Worm (Caenorhabditis elegans) whole organism, young adult: Measurements from ENCODE around the gene D1054.19.
A peak's percentile ranks its signal among the peaks of the same experiment; 100 is the strongest.

ENCODE experiments used
- B0035.1 ChIP-seq: sonication (generic microtip); optimal IDR thresholded peaks from 2 replicates; lab custom pipeline; 2016; ENCODE audit warnings: missing genetic modification characterization, mild to moderate bottlenecking, missing compliant biosample characterization, missing genotype, missing genetic modification reagents
- B0261.1 ChIP-seq: sonication (generic microtip); optimal IDR thresholded peaks from 2 replicates; lab custom pipeline; 2016; ENCODE audit warnings: mild to moderate bottlenecking, missing genetic modification characterization, moderate library complexity, missing compliant biosample characterization
- B0336.3 ChIP-seq: fragments of 200-800 bp; sonication (Bioruptor generic); IDR thresholded peaks from 2 replicates; pipeline ENCODE4 v1.3.6; 2022; ENCODE audit warnings: missing genetic modification characterization, missing compliant biosample characterization
- C06A6.2 ChIP-seq: fragments of 200-800 bp; sonication (Bioruptor generic); conservative IDR thresholded peaks from 2 replicates; pipeline ENCODE4 v1.3.6; 2022; ENCODE audit warnings: missing genetic modification characterization, missing compliant biosample characterization
- F10E7.11 ChIP-seq: sonication (generic microtip); optimal IDR thresholded peaks from 2 replicates; lab custom pipeline; 2017; ENCODE audit warnings: mild to moderate bottlenecking, missing genetic modification characterization, moderate library complexity, missing compliant biosample characterization
- F22D6.2 ChIP-seq: sonication (generic microtip); optimal IDR thresholded peaks from 2 replicates; lab custom pipeline; 2016; ENCODE audit warnings: mild to moderate bottlenecking, missing genetic modification characterization, missing compliant biosample characterization
- F52B5.7 ChIP-seq: sonication (generic microtip); optimal IDR thresholded peaks from 2 replicates; lab custom pipeline; 2016; ENCODE audit warnings: mild to moderate bottlenecking, missing genetic modification characterization, missing compliant biosample characterization
- F57A8.1 ChIP-seq: fragments of 200-800 bp; sonication (Bioruptor generic); optimal IDR thresholded peaks from 2 replicates; lab custom pipeline; 2018; ENCODE audit warnings: mild to moderate bottlenecking, missing genetic modification characterization, moderate library complexity, missing compliant biosample characterization
- Y67H2A.10 ChIP-seq: fragments of 200-800 bp; sonication (Bioruptor generic); conservative IDR thresholded peaks from 2 replicates; pipeline ENCODE4 v1.3.6; 2022; ENCODE audit warnings: missing genetic modification reagents, missing genetic modification characterization, missing compliant biosample characterization
- aptf-2 ChIP-seq: fragments of 200-800 bp; sonication (Bioruptor generic); conservative IDR thresholded peaks from 2 replicates; pipeline ENCODE4 v1.3.6; 2022; ENCODE audit warnings: missing genetic modification reagents, missing genetic modification characterization, missing compliant biosample characterization
- athp-1 ChIP-seq: sonication (generic microtip); optimal IDR thresholded peaks from 2 replicates; lab custom pipeline; 2017; ENCODE audit warnings: mild to moderate bottlenecking, missing genetic modification characterization, missing compliant biosample characterization
- bed-1 ChIP-seq: fragments of 200-800 bp; sonication (Bioruptor generic); IDR thresholded peaks from 2 replicates; pipeline ENCODE4 v1.3.6; 2022; ENCODE audit warnings: missing genetic modification reagents, missing genetic modification characterization, missing compliant biosample characterization
- cebp-1 ChIP-seq, 2 experiments: fragments of 200-800 bp in 1 of 2; sonication (Bioruptor generic) in 1 of 2; sonication (generic microtip) in 1 of 2; IDR thresholded peaks in 1 of 2; optimal IDR thresholded peaks in 1 of 2; 2 replicates each; pipeline versions ENCODE4 v1.3.6 to Lab custom; 2017 to 2022; ENCODE audit warnings: missing compliant biosample characterization in 2 of 2, missing genetic modification characterization in 2 of 2, mild to moderate bottlenecking in 1 of 2, missing genetic modification reagents in 1 of 2, moderate library complexity in 1 of 2
- chd-7 ChIP-seq: sonication (generic microtip); optimal IDR thresholded peaks from 2 replicates; lab custom pipeline; 2016; ENCODE audit warnings: mild to moderate bottlenecking, missing genetic modification characterization, moderate library complexity, missing compliant biosample characterization
- efl-1 ChIP-seq: fragments of 150-350 bp; optimal IDR thresholded peaks from 2 replicates; lab custom pipeline; 2014; ENCODE audit warnings: missing biosample characterization, missing genetic modification reagents, missing genetic modification characterization
- ekl-4 ChIP-seq: fragments of 200-800 bp; sonication (Bioruptor generic); IDR thresholded peaks from 2 replicates; pipeline ENCODE4 v1.3.6; 2022; ENCODE audit warnings: missing genetic modification reagents, missing genetic modification characterization, missing compliant biosample characterization
- him-1 ChIP-seq: sonication (generic microtip); optimal IDR thresholded peaks from 2 replicates; lab custom pipeline; 2016; ENCODE audit warnings: missing genotype, missing genetic modification reagents, missing genetic modification characterization, missing compliant biosample characterization
- hlh-12 ChIP-seq: sonication (generic microtip); optimal IDR thresholded peaks from 2 replicates; lab custom pipeline; 2016; ENCODE audit warnings: missing genetic modification characterization, missing compliant biosample characterization
- hmg-1.2 ChIP-seq: fragments of 200-800 bp; sonication (Bioruptor generic); IDR thresholded peaks from 2 replicates; pipeline ENCODE4 v1.3.6; 2022; ENCODE audit warnings: missing genetic modification reagents, missing genetic modification characterization, missing compliant biosample characterization
- hrde-1 ChIP-seq: sonication (generic microtip); optimal IDR thresholded peaks from 2 replicates; lab custom pipeline; 2016; ENCODE audit warnings: missing genetic modification characterization, mild to moderate bottlenecking, missing compliant biosample characterization, moderate library complexity, missing genotype, missing genetic modification reagents, borderline replicate concordance
- lag-1 ChIP-seq: fragments of 200-800 bp; sonication (Bioruptor generic); IDR thresholded peaks from 2 replicates; pipeline ENCODE4 v1.3.6; 2022; ENCODE audit warnings: missing genetic modification reagents, missing genetic modification characterization, missing compliant biosample characterization
- let-526 ChIP-seq: fragments of 200-800 bp; sonication (Bioruptor generic); IDR thresholded peaks from 2 replicates; pipeline ENCODE4 v1.3.6; 2022; ENCODE audit warnings: missing genetic modification reagents, missing genetic modification characterization, missing compliant biosample characterization
- lin-40 ChIP-seq: sonication (generic microtip); optimal IDR thresholded peaks from 2 replicates; lab custom pipeline; 2016; ENCODE audit warnings: missing genetic modification characterization, mild to moderate bottlenecking, missing compliant biosample characterization, missing genotype, missing genetic modification reagents
- lin-54 ChIP-seq: fragments of 200-800 bp; sonication (Bioruptor generic); optimal IDR thresholded peaks from 2 replicates; lab custom pipeline; 2018; ENCODE audit warnings: mild to moderate bottlenecking, missing genetic modification characterization, missing compliant biosample characterization
- madf-10 ChIP-seq: sonication (generic microtip); optimal IDR thresholded peaks from 2 replicates; lab custom pipeline; 2016; ENCODE audit warnings: mild to moderate bottlenecking, missing genetic modification characterization, missing compliant biosample characterization
- madf-6 ChIP-seq: fragments of 200-800 bp; sonication (Bioruptor generic); IDR thresholded peaks from 2 replicates; pipeline ENCODE4 v1.3.6; 2022; ENCODE audit warnings: missing genetic modification reagents, missing genetic modification characterization, missing compliant biosample characterization
- madf-8 ChIP-seq: fragments of 200-800 bp; sonication (Bioruptor generic); conservative IDR thresholded peaks from 2 replicates; pipeline ENCODE4 v1.3.6; 2022; ENCODE audit warnings: missing genetic modification reagents, missing genetic modification characterization, missing compliant biosample characterization
- mcd-1 ChIP-seq: fragments of 200-800 bp; sonication (Bioruptor generic); IDR thresholded peaks from 2 replicates; pipeline ENCODE4 v1.3.6; 2022; ENCODE audit warnings: missing genetic modification reagents, missing genetic modification characterization, missing compliant biosample characterization
- mel-28 ChIP-seq: sonication (generic microtip); optimal IDR thresholded peaks from 2 replicates; lab custom pipeline; 2016; ENCODE audit warnings: borderline replicate concordance, mild to moderate bottlenecking, missing genetic modification characterization, missing compliant biosample characterization
- mes-4 ChIP-seq: sonication (generic microtip); optimal IDR thresholded peaks from 2 replicates; lab custom pipeline; 2016; ENCODE audit warnings: missing genotype, missing genetic modification characterization, missing compliant biosample characterization
- nhr-120 ChIP-seq: fragments of 200-800 bp; sonication (Bioruptor generic); IDR thresholded peaks from 2 replicates; pipeline ENCODE4 v1.3.6; 2022; ENCODE audit warnings: missing genetic modification characterization, missing compliant biosample characterization
- nhr-179 ChIP-seq: sonication (generic microtip); optimal IDR thresholded peaks from 2 replicates; lab custom pipeline; 2016; ENCODE audit warnings: mild to moderate bottlenecking, missing genetic modification characterization, missing compliant biosample characterization
- nhr-80 ChIP-seq: sonication (generic microtip); optimal IDR thresholded peaks from 2 replicates; lab custom pipeline; 2016; ENCODE audit warnings: missing genetic modification characterization, missing compliant biosample characterization
- pbrm-1 ChIP-seq: fragments of 200-800 bp; sonication (Bioruptor generic); IDR thresholded peaks from 2 replicates; pipeline ENCODE4 v1.3.6; 2022; ENCODE audit warnings: missing genetic modification reagents, missing genetic modification characterization, missing compliant biosample characterization
- sea-2 ChIP-seq: fragments of 200-800 bp; sonication (Bioruptor generic); IDR thresholded peaks from 2 replicates; pipeline ENCODE4 v1.3.6; 2022; ENCODE audit warnings: missing genetic modification characterization, missing compliant biosample characterization
- snpc-1.3 ChIP-seq: sonication (generic microtip); optimal IDR thresholded peaks from 2 replicates; lab custom pipeline; 2017; ENCODE audit warnings: missing genetic modification characterization, mild to moderate bottlenecking, missing compliant biosample characterization, antibody characterized with exemption, moderate library complexity, missing genotype, missing genetic modification reagents; ENCODE audit not compliant: insufficient read depth
- snpc-3.4 ChIP-seq: sonication (generic microtip); optimal IDR thresholded peaks from 2 replicates; lab custom pipeline; 2017; ENCODE audit warnings: missing genetic modification characterization, mild to moderate bottlenecking, missing compliant biosample characterization, antibody characterized with exemption, moderate library complexity, missing genotype, missing genetic modification reagents
- snpc-4 ChIP-seq, 5 experiments: fragments of 150-350 bp in 1 of 5; sonication (generic microtip) in 4 of 5; optimal IDR thresholded peaks; 2 replicates each; lab custom pipeline; 2014 to 2018; ENCODE audit warnings: missing genetic modification characterization in 5 of 5, missing biosample characterization in 3 of 5, antibody characterized with exemption in 2 of 5, mild to moderate bottlenecking in 2 of 5, missing compliant biosample characterization in 2 of 5, missing genotype in 2 of 5, moderate library complexity in 2 of 5, missing genetic modification reagents in 1 of 5
- somi-1 ChIP-seq: fragments of 200-800 bp; sonication (Bioruptor generic); optimal IDR thresholded peaks from 2 replicates; lab custom pipeline; 2018; ENCODE audit warnings: mild to moderate bottlenecking, missing genetic modification characterization, missing compliant biosample characterization
- unc-130 ChIP-seq: sonication (generic microtip); optimal IDR thresholded peaks from 2 replicates; lab custom pipeline; 2016; ENCODE audit warnings: missing genetic modification reagents, missing genetic modification characterization, missing compliant biosample characterization
- zfh-2 ChIP-seq: fragments of 200-800 bp; sonication (Bioruptor generic); conservative IDR thresholded peaks from 2 replicates; pipeline ENCODE4 v1.3.6; 2022; ENCODE audit warnings: missing genetic modification reagents, missing genetic modification characterization, missing compliant biosample characterization
- ztf-18 ChIP-seq: sonication (generic microtip); optimal IDR thresholded peaks from 2 replicates; lab custom pipeline; 2016; ENCODE audit warnings: missing genotype, mild to moderate bottlenecking, missing genetic modification characterization, missing compliant biosample characterization
- ztf-25 ChIP-seq: fragments of 200-800 bp; sonication (Bioruptor generic); IDR thresholded peaks from 2 replicates; pipeline ENCODE4 v1.3.6; 2022; ENCODE audit warnings: missing genetic modification reagents, missing genetic modification characterization, missing compliant biosample characterization
- ztf-6 ChIP-seq: fragments of 200-800 bp; sonication (Bioruptor generic); IDR thresholded peaks from 2 replicates; pipeline ENCODE4 v1.3.6; 2022; ENCODE audit warnings: missing genetic modification reagents, missing genetic modification characterization, missing compliant biosample characterization

Gene D1054.19

ce11 chrV:10768892-10769291, 26.7 kb upstream of the D1054.19 start:
- TF ChIP-seq zfh-2 (GFP tag; lab: Robert Waterston, UW): no peak
- TF ChIP-seq unc-130 (GFP tag; lab: Kevin White, UChicago): no peak
- TF ChIP-seq him-1: no peak
- no peak for TF ChIP-seq F57A8.1 (GFP tag; lab: Kevin White, UChicago)
- TF ChIP-seq cebp-1 (GFP tag; IDR thresholded peaks at IDR 0.05; lab: Robert Waterston, UW): no peak
- no peak for TF ChIP-seq cebp-1 (tag; optimal IDR thresholded peaks at IDR 0.05; lab: Kevin White, UChicago)
- no peak for TF ChIP-seq lin-40
- no peak for TF ChIP-seq ztf-18
- no peak for TF ChIP-seq F22D6.2 (tag; lab: Kevin White, UChicago)
- TF ChIP-seq B0035.1 (tag; lab: Kevin White, UChicago): no peak
- TF ChIP-seq B0261.1 (tag; lab: Kevin White, UChicago): no peak
- no peak for TF ChIP-seq nhr-179
- no peak for TF ChIP-seq nhr-80
- TF ChIP-seq athp-1 (tag; lab: Kevin White, UChicago): no peak

- TF ChIP-seq snpc-4 (GFP tag; optimal IDR thresholded peaks at IDR 0.05; lab: Kevin White, UChicago) (no peak), snpc-4 (tag; optimal IDR thresholded peaks at IDR 0.05; lab: Kevin White, UChicago) (peak in 1 of 4 experiments; percentile 33), snpc-3.4 (tag; lab: Kevin White, UChicago) (no peak), mes-4 (tag; lab: Kevin White, UChicago) (no peak), lin-54 (GFP tag; lab: Kevin White, UChicago) (no peak), madf-6 (no peak), somi-1 (GFP tag; lab: Kevin White, UChicago) (no peak), madf-8 (GFP tag; lab: Robert Waterston, UW) (no peak), hmg-1.2 (GFP tag; lab: Robert Waterston, UW) (no peak), F22D6.2 (tag; lab: Kevin White, UChicago) (no peak), sea-2 (GFP tag; lab: Robert Waterston, UW) (no peak), ztf-25 (GFP tag; lab: Robert Waterston, UW) (no peak), chd-7 (tag; lab: Kevin White, UChicago) (no peak), hlh-12 (no peak), mcd-1 (GFP tag; lab: Robert Waterston, UW) (peak; percentile 40; the same call in 1 of the 2 replicates), B0035.1 (tag; lab: Kevin White, UChicago) (no peak), pbrm-1 (no peak), nhr-120 (GFP tag; lab: Robert Waterston, UW) (no peak)
Measured at ce11 chrV:10770026-10770425, 25.6 kb upstream of the D1054.19 start, which contains the start of the genes D1054.1 and pas-2. D1054.1 (minus strand) TSS chrV:10770217. pas-2 (plus strand) TSS chrV:10770368.

- no peak for TF ChIP-seq ztf-25 (GFP tag; lab: Robert Waterston, UW)
- TF ChIP-seq ztf-6 (GFP tag; lab: Robert Waterston, UW): no peak
- TF ChIP-seq let-526 (GFP tag; lab: Robert Waterston, UW): no peak
- TF ChIP-seq nhr-120 (GFP tag; lab: Robert Waterston, UW): no peak
- no peak for TF ChIP-seq bed-1 (GFP tag; lab: Robert Waterston, UW)
- TF ChIP-seq aptf-2 (GFP tag; lab: Robert Waterston, UW): no peak
- peak; percentile 15 for TF ChIP-seq snpc-3.4 (tag; lab: Kevin White, UChicago)
- TF ChIP-seq ekl-4: peak; percentile 50; the same call in 1 of the 2 replicates
- TF ChIP-seq B0336.3 (GFP tag; lab: Robert Waterston, UW): 0 out of 2 replicates have a peak, but pooled peaks have one; percentile 15
- TF ChIP-seq Y67H2A.10 (GFP tag; lab: Robert Waterston, UW): no peak
- no peak for TF ChIP-seq madf-10
- TF ChIP-seq pbrm-1: no peak
- no peak for TF ChIP-seq C06A6.2 (GFP tag; lab: Robert Waterston, UW)
- TF ChIP-seq F52B5.7: no peak
- TF ChIP-seq lag-1 (GFP tag; lab: Robert Waterston, UW): no peak
- TF ChIP-seq hmg-1.2 (GFP tag; lab: Robert Waterston, UW): no peak
- no peak for TF ChIP-seq efl-1 (GFP tag; lab: Kevin White, UChicago)
- TF ChIP-seq snpc-1.3 (tag; lab: Kevin White, UChicago): peak; percentile 49
- TF ChIP-seq F22D6.2 (tag; lab: Kevin White, UChicago): no peak
- no peak for TF ChIP-seq mel-28 (tag; lab: Kevin White, UChicago)
- peak; percentile 20 for TF ChIP-seq hrde-1 (tag; lab: Kevin White, UChicago)
- TF ChIP-seq F10E7.11 (tag; lab: Kevin White, UChicago): no peak
Measured at ce11 chrV:10771390-10771789, 24.2 kb upstream of the D1054.19 start, which contains the start of gene D1054.3. D1054.3 (plus strand) TSS chrV:10771451.
